Worm (Caenorhabditis elegans) whole organism, late embryonic: ENCODE results near the gene F11A10.5.
A peak's percentile ranks its signal among the peaks of the same experiment; 100 is the strongest.

ENCODE experiments used
- C38D4.7 ChIP-seq: fragments of 200-800 bp; sonication (Bioruptor generic); optimal IDR thresholded peaks from 2 replicates; lab custom pipeline; 2018; ENCODE audit warnings: mild to moderate bottlenecking, missing genetic modification characterization, moderate library complexity, missing compliant biosample characterization
- F13H6.1 ChIP-seq: sonication (generic microtip); optimal IDR thresholded peaks from 2 replicates; lab custom pipeline; 2016; ENCODE audit warnings: missing genetic modification characterization, missing compliant biosample characterization
- K02D7.2 ChIP-seq: sonication (generic microtip); optimal IDR thresholded peaks from 2 replicates; lab custom pipeline; 2017; ENCODE audit warnings: mild to moderate bottlenecking, missing genetic modification characterization, missing compliant biosample characterization
- K09A11.1 ChIP-seq: sonication (generic microtip); optimal IDR thresholded peaks from 2 replicates; lab custom pipeline; 2017; ENCODE audit warnings: antibody characterized with exemption, mild to moderate bottlenecking, missing genetic modification characterization, missing compliant biosample characterization; ENCODE audit not compliant: insufficient read depth
- Y22D7AL.16 ChIP-seq: sonication (generic microtip); optimal IDR thresholded peaks from 2 replicates; lab custom pipeline; 2016; ENCODE audit warnings: missing genetic modification characterization, missing compliant biosample characterization
- ama-1 ChIP-seq: fragments of 150-350 bp; optimal IDR thresholded peaks from 2 replicates; lab custom pipeline; 2014
- ceh-19 ChIP-seq: fragments of 200-800 bp; sonication (Bioruptor generic); optimal IDR thresholded peaks from 2 replicates; lab custom pipeline; 2018; ENCODE audit warnings: mild to moderate bottlenecking, missing genetic modification characterization, missing compliant biosample characterization
- ceh-2 ChIP-seq: sonication (generic microtip); optimal IDR thresholded peaks from 2 replicates; lab custom pipeline; 2016; ENCODE audit warnings: missing genotype, missing genetic modification characterization, missing compliant biosample characterization
- ceh-22 ChIP-seq: sonication (generic microtip); optimal IDR thresholded peaks from 2 replicates; lab custom pipeline; 2017; ENCODE audit warnings: missing biosample characterization, missing genetic modification characterization
- ceh-24 ChIP-seq: sonication (generic microtip); optimal IDR thresholded peaks from 2 replicates; lab custom pipeline; 2016; ENCODE audit warnings: mild to moderate bottlenecking, missing genetic modification characterization, missing compliant biosample characterization
- ceh-31 ChIP-seq: sonication (generic microtip); optimal IDR thresholded peaks from 2 replicates; lab custom pipeline; 2016; ENCODE audit warnings: missing genetic modification characterization, missing compliant biosample characterization
- ceh-34 ChIP-seq: sonication (generic microtip); optimal IDR thresholded peaks from 2 replicates; lab custom pipeline; 2016; ENCODE audit warnings: mild to moderate bottlenecking, missing genetic modification characterization, missing compliant biosample characterization
- ceh-48 ChIP-seq: sonication (generic microtip); optimal IDR thresholded peaks from 2 replicates; lab custom pipeline; 2016; ENCODE audit warnings: missing genetic modification characterization, inconsistent platforms, missing compliant biosample characterization
- ceh-6 ChIP-seq: fragments of 200-800 bp; sonication (Bioruptor generic); optimal IDR thresholded peaks from 2 replicates; lab custom pipeline; 2018; ENCODE audit warnings: mild to moderate bottlenecking, missing genetic modification characterization, missing compliant biosample characterization
- ceh-9 ChIP-seq: sonication (generic microtip); optimal IDR thresholded peaks from 2 replicates; lab custom pipeline; 2016; ENCODE audit warnings: mild to moderate bottlenecking, missing genetic modification characterization, inconsistent platforms, missing compliant biosample characterization
- che-1 ChIP-seq: sonication (generic microtip); optimal IDR thresholded peaks from 2 replicates; lab custom pipeline; 2016; ENCODE audit warnings: mild to moderate bottlenecking, missing genetic modification characterization, missing compliant biosample characterization
- dve-1 ChIP-seq: sonication (generic microtip); optimal IDR thresholded peaks from 2 replicates; lab custom pipeline; 2017; ENCODE audit warnings: antibody characterized with exemption, mild to moderate bottlenecking, missing genetic modification characterization, missing compliant biosample characterization
- eyg-1 ChIP-seq: sonication (generic microtip); optimal IDR thresholded peaks from 2 replicates; lab custom pipeline; 2016; ENCODE audit warnings: missing genotype, missing genetic modification characterization, missing compliant biosample characterization
- fkh-10 ChIP-seq: fragments of 150-350 bp; optimal IDR thresholded peaks from 2 replicates; lab custom pipeline; 2014; ENCODE audit warnings: missing biosample characterization, missing genetic modification reagents, missing genetic modification characterization
- fkh-6 ChIP-seq: sonication (generic microtip); optimal IDR thresholded peaks from 2 replicates; lab custom pipeline; 2016; ENCODE audit warnings: missing genetic modification characterization, missing compliant biosample characterization
- gmeb-2 ChIP-seq: sonication (generic microtip); optimal IDR thresholded peaks from 2 replicates; lab custom pipeline; 2016; ENCODE audit warnings: missing genetic modification characterization, inconsistent platforms, missing compliant biosample characterization
- hlh-13 ChIP-seq: fragments of 200-800 bp; sonication (Bioruptor generic); optimal IDR thresholded peaks from 2 replicates; lab custom pipeline; 2018; ENCODE audit warnings: mild to moderate bottlenecking, missing genetic modification characterization, missing compliant biosample characterization
- hlh-15 ChIP-seq: sonication (generic microtip); optimal IDR thresholded peaks from 2 replicates; lab custom pipeline; 2016; ENCODE audit warnings: missing genetic modification characterization, missing compliant biosample characterization
- hlh-30 ChIP-seq: sonication (generic microtip); optimal IDR thresholded peaks from 2 replicates; lab custom pipeline; 2017; ENCODE audit warnings: antibody characterized with exemption, missing genetic modification characterization, missing compliant biosample characterization; ENCODE audit not compliant: insufficient read depth
- hlh-8 ChIP-seq: sonication (generic microtip); optimal IDR thresholded peaks from 2 replicates; lab custom pipeline; 2016; ENCODE audit warnings: missing genotype, missing genetic modification characterization, missing compliant biosample characterization
- madf-2 ChIP-seq: sonication (generic microtip); optimal IDR thresholded peaks from 2 replicates; lab custom pipeline; 2017; ENCODE audit warnings: missing genetic modification characterization, missing compliant biosample characterization
- nfya-1 ChIP-seq: sonication (generic microtip); optimal IDR thresholded peaks from 2 replicates; lab custom pipeline; 2017; ENCODE audit warnings: missing genetic modification characterization, mild to moderate bottlenecking, missing compliant biosample characterization, antibody characterized with exemption, moderate library complexity
- nhr-11 ChIP-seq: fragments of 150-350 bp; optimal IDR thresholded peaks from 2 replicates; lab custom pipeline; 2014; ENCODE audit warnings: missing biosample characterization, missing genetic modification characterization
- npax-4 ChIP-seq: sonication (generic microtip); optimal IDR thresholded peaks from 2 replicates; lab custom pipeline; 2016; ENCODE audit warnings: missing genetic modification characterization, missing compliant biosample characterization
- odd-2 ChIP-seq: sonication (generic microtip); optimal IDR thresholded peaks from 2 replicates; lab custom pipeline; 2017; ENCODE audit warnings: antibody characterized with exemption, mild to moderate bottlenecking, missing genetic modification characterization, missing compliant biosample characterization
- pag-3 ChIP-seq: sonication (generic microtip); optimal IDR thresholded peaks from 2 replicates; lab custom pipeline; 2016; ENCODE audit warnings: missing compliant biosample characterization, missing genetic modification characterization, borderline replicate concordance
- pat-9 ChIP-seq: fragments of 200-800 bp; sonication (Bioruptor generic); optimal IDR thresholded peaks from 2 replicates; lab custom pipeline; 2018; ENCODE audit warnings: mild to moderate bottlenecking, missing genetic modification characterization, moderate library complexity, missing compliant biosample characterization
- pax-1 ChIP-seq: fragments of 150-350 bp; optimal IDR thresholded peaks from 2 replicates; lab custom pipeline; 2014; ENCODE audit warnings: missing biosample characterization, missing genetic modification characterization
- pqm-1 ChIP-seq: sonication (generic microtip); optimal IDR thresholded peaks from 2 replicates; lab custom pipeline; 2016; ENCODE audit warnings: missing genetic modification characterization, missing compliant biosample characterization
- pros-1 ChIP-seq: fragments of 150-350 bp; optimal IDR thresholded peaks from 2 replicates; lab custom pipeline; 2014; ENCODE audit warnings: missing biosample characterization, missing genetic modification reagents, missing genetic modification characterization
- ref-2 ChIP-seq: sonication (generic microtip); optimal IDR thresholded peaks from 2 replicates; lab custom pipeline; 2016; ENCODE audit warnings: missing genetic modification characterization, missing compliant biosample characterization
- rnt-1 ChIP-seq: sonication (generic microtip); optimal IDR thresholded peaks from 2 replicates; lab custom pipeline; 2016; ENCODE audit warnings: missing genetic modification characterization, missing compliant biosample characterization
- sdc-2 ChIP-seq: sonication (generic microtip); optimal IDR thresholded peaks from 2 replicates; lab custom pipeline; 2016; ENCODE audit warnings: missing genotype, missing genetic modification characterization, missing compliant biosample characterization
- sox-4 ChIP-seq: sonication (generic microtip); optimal IDR thresholded peaks from 2 replicates; lab custom pipeline; 2017; ENCODE audit warnings: mild to moderate bottlenecking, missing genetic modification characterization, inconsistent platforms, missing compliant biosample characterization
- syd-9 ChIP-seq: sonication (generic microtip); optimal IDR thresholded peaks from 2 replicates; lab custom pipeline; 2016; ENCODE audit warnings: mild to moderate bottlenecking, missing genetic modification characterization, moderate library complexity, missing compliant biosample characterization
- unc-42 ChIP-seq: sonication (generic microtip); optimal IDR thresholded peaks from 2 replicates; lab custom pipeline; 2016; ENCODE audit warnings: missing genotype, missing genetic modification characterization, missing compliant biosample characterization
- unc-55 ChIP-seq: sonication (generic microtip); optimal IDR thresholded peaks from 2 replicates; lab custom pipeline; 2017; ENCODE audit warnings: missing biosample characterization, missing genetic modification reagents, missing genetic modification characterization
- unc-86 ChIP-seq: sonication (generic microtip); optimal IDR thresholded peaks from 2 replicates; lab custom pipeline; 2016; ENCODE audit warnings: missing genetic modification characterization, missing compliant biosample characterization
- zip-5 ChIP-seq: sonication (generic microtip); optimal IDR thresholded peaks from 2 replicates; lab custom pipeline; 2016; ENCODE audit warnings: missing genetic modification characterization, missing compliant biosample characterization
- ztf-16 ChIP-seq: sonication (generic microtip); optimal IDR thresholded peaks from 2 replicates; lab custom pipeline; 2017; ENCODE audit warnings: missing genetic modification characterization, missing compliant biosample characterization

F11A10.5 gene

DNA sequence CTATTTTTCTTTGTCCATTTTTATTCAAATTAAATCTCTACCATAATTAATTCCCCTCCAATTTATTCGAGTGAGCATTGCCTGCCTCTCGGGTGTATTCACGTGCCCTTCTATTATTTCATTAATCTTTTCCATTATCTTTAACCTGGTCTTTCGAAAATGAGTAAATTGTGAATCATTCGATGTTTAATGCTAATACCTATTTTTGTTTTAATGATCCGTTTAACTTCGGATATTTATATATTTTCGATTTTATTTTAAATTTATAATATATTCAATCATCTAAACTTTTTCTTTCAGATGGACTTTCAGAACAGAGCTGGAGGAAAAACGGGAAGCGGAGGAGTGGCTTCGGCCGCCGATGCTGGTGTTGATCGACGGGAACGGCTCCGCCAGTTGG is 9.7 kb upstream of the F11A10.5 start, which contains the start of gene repo-1:
TSS of gene repo-1 (plus strand) at position 301 of the 400 bp plus-strand sequence.
- TF ChIP-seq npax-4 (tag; lab: Kevin White, UChicago) (no peak), pat-9 (tag; lab: Kevin White, UChicago) (no peak), ceh-2 (no peak), syd-9 (tag; lab: Kevin White, UChicago) (no peak), pax-1 (no peak), ceh-24 (no peak), hlh-15 (tag; lab: Kevin White, UChicago) (no peak), C38D4.7 (GFP tag; lab: Kevin White, UChicago) (no peak), dve-1 (no peak), hlh-30 (no peak), pros-1 (tag; lab: Kevin White, UChicago) (no peak), ceh-34 (tag; lab: Kevin White, UChicago) (no peak), fkh-10 (no peak), ref-2 (tag; lab: Kevin White, UChicago) (no peak), odd-2 (tag; lab: Kevin White, UChicago) (no peak), ceh-22 (tag; lab: Kevin White, UChicago) (no peak)

DNA sequence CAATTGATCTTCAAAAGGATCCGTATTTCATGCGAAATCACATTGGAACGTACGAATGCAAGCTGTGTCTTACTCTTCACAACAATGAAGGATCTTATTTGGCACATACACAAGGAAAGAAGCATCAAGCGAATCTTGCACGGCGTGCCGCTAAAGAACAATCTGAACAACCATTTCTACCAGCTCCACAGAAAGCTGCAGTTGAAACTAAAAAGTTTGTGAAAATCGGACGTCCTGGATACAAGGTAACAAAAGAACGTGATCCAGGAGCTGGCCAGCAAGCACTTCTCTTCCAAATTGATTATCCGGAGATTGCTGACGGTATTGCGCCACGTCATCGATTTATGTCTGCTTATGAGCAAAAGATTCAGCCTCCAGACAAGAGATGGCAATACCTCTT is 9.3 kb upstream of the F11A10.5 start:
- no peak for TF ChIP-seq madf-2 (tag; lab: Kevin White, UChicago)
- TF ChIP-seq syd-9 (tag; lab: Kevin White, UChicago) = no peak
- TF ChIP-seq unc-42 (tag; lab: Kevin White, UChicago) = no peak
- TF ChIP-seq pag-3 = no peak
- no peak for TF ChIP-seq ceh-9 (tag; lab: Kevin White, UChicago)
- no peak for TF ChIP-seq nfya-1 (tag; lab: Kevin White, UChicago)
- TF ChIP-seq fkh-10 = no peak
- no peak for TF ChIP-seq ceh-31 (tag; lab: Kevin White, UChicago)
- no peak for TF ChIP-seq fkh-6 (tag; lab: Kevin White, UChicago)
- TF ChIP-seq K09A11.1 (tag; lab: Kevin White, UChicago) = no peak
- TF ChIP-seq ceh-19 (GFP tag; lab: Kevin White, UChicago) = no peak
- TF ChIP-seq ref-2 (tag; lab: Kevin White, UChicago) = no peak
- TF ChIP-seq hlh-13 = no peak
- TF ChIP-seq dve-1 = no peak
- no peak for TF ChIP-seq unc-55 (GFP tag; lab: Kevin White, UChicago)
- TF ChIP-seq sdc-2 (tag; lab: Kevin White, UChicago) = no peak

DNA sequence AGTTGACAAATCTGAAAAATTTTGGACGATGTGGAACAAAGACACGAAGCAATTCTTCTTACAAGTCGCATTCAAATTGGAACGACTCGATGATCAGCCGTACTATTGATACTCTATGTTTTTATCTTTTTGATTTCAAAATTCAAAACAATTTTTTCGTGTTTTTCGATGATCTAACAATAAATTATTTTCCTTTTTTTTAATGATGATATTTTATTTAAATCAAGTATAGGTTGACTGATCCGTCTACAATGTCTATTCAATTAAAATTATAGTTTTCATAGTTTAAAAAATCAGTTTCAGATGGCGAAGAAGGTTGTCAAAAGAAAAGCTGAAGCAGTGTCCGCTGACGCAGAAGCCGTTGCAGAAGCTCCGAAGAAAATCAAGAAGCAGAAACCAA is 8.8 kb upstream of the F11A10.5 start, which contains the start of gene rbm-34:
TSS of gene rbm-34 (plus strand) at position 301 of the 400 bp plus-strand sequence.
- TF ChIP-seq zip-5 (tag; lab: Kevin White, UChicago) (no peak), ceh-22 (tag; lab: Kevin White, UChicago) (no peak), npax-4 (tag; lab: Kevin White, UChicago) (no peak), pat-9 (tag; lab: Kevin White, UChicago) (no peak)

ce11 chrIV:12086498-12086897 is 7.4 kb upstream of the F11A10.5 start:
- TF ChIP-seq ceh-31 (tag; lab: Kevin White, UChicago) (peak; percentile 23), pqm-1 (tag; lab: Kevin White, UChicago) (no peak), fkh-6 (tag; lab: Kevin White, UChicago) (peak; percentile 62), fkh-10 (no peak), Y22D7AL.16 (tag; lab: Kevin White, UChicago) (peak; percentile 7), pag-3 (no peak), pat-9 (tag; lab: Kevin White, UChicago) (peak; percentile 76), nfya-1 (tag; lab: Kevin White, UChicago) (peak; percentile 45), ceh-24 (peak; percentile 22), gmeb-2 (tag; lab: Kevin White, UChicago) (peak; percentile 68), zip-5 (tag; lab: Kevin White, UChicago) (peak; percentile 71), rnt-1 (tag; lab: Kevin White, UChicago) (no peak), che-1 (tag; lab: Kevin White, UChicago) (peak; percentile 49), ztf-16 (tag; lab: Kevin White, UChicago) (peak; percentile 63), nhr-11 (tag; lab: Kevin White, UChicago) (no peak), hlh-8 (tag; lab: Kevin White, UChicago) (no peak), eyg-1 (tag; lab: Kevin White, UChicago) (no peak), K09A11.1 (tag; lab: Kevin White, UChicago) (peak; percentile 12), sox-4 (tag; lab: Kevin White, UChicago) (peak; percentile 45), ama-1 (lab: Kevin White, UChicago) (no peak), ceh-48 (peak; percentile 36), F13H6.1 (tag; lab: Kevin White, UChicago) (no peak), hlh-13 (peak; percentile 62), K02D7.2 (tag; lab: Kevin White, UChicago) (peak; percentile 51), ceh-6 (peak; percentile 54), unc-86 (tag; lab: Kevin White, UChicago) (no peak), hlh-30 (peak; percentile 68), unc-42 (tag; lab: Kevin White, UChicago) (no peak)
